Fruit fly (Drosophila melanogaster) whole organism, prepupa: ENCODE results near the gene ac.

ENCODE experiments used
- Blimp-1 ChIP-seq: fragments of 200-800 bp; sonication (Bioruptor generic); optimal IDR thresholded peaks from 3 replicates; lab custom pipeline; 2017; ENCODE audit warnings: missing biosample characterization, missing genetic modification characterization, mild to moderate bottlenecking, moderate library complexity, missing genetic modification reagents
- CG10631 ChIP-seq: fragments of 200-800 bp; sonication (Bioruptor generic); optimal IDR thresholded peaks from 2 replicates; lab custom pipeline; 2016; ENCODE audit warnings: missing biosample characterization, missing genetic modification characterization
- CG10669 ChIP-seq: fragments of 200-800 bp; sonication (Bioruptor generic); optimal IDR thresholded peaks from 3 replicates; lab custom pipeline; 2018; ENCODE audit warnings: missing biosample characterization, mild to moderate bottlenecking, missing genetic modification characterization, moderate library complexity
- CG11294 ChIP-seq: fragments of 200-800 bp; sonication (Bioruptor generic); IDR thresholded peaks from 2 replicates; pipeline ENCODE4 v1.3.6; 2022; ENCODE audit warnings: missing biosample characterization, missing genetic modification characterization
- CG11762 ChIP-seq: fragments of 200-800 bp; sonication (Bioruptor generic); optimal IDR thresholded peaks from 3 replicates; lab custom pipeline; 2016; ENCODE audit warnings: missing biosample characterization, missing genetic modification characterization; ENCODE audit not compliant: insufficient read depth
- CG11902 ChIP-seq: fragments of 200-800 bp; sonication (Bioruptor generic); optimal IDR thresholded peaks from 3 replicates; lab custom pipeline; 2016; ENCODE audit warnings: missing biosample characterization, missing genetic modification characterization
- CG1621 ChIP-seq: fragments of 200-800 bp; sonication (Bioruptor generic); optimal IDR thresholded peaks from 3 replicates; lab custom pipeline; 2018; ENCODE audit warnings: missing biosample characterization, mild to moderate bottlenecking, missing genetic modification characterization
- CG16779 ChIP-seq: fragments of 200-800 bp; sonication (Bioruptor generic); optimal IDR thresholded peaks from 3 replicates; lab custom pipeline; 2017; ENCODE audit warnings: missing biosample characterization, mild to moderate bottlenecking, missing genetic modification characterization
- CG31627 ChIP-seq: fragments of 200-800 bp; sonication (Bioruptor generic); optimal IDR thresholded peaks from 3 replicates; lab custom pipeline; 2016; ENCODE audit warnings: missing biosample characterization, missing genetic modification characterization
- CG34406 ChIP-seq: fragments of 200-800 bp; sonication (Bioruptor generic); optimal IDR thresholded peaks from 3 replicates; lab custom pipeline; 2016; ENCODE audit warnings: missing biosample characterization, missing genetic modification characterization
- CG3919 ChIP-seq: fragments of 200-800 bp; sonication (Bioruptor generic); optimal IDR thresholded peaks from 3 replicates; lab custom pipeline; 2016; ENCODE audit warnings: missing biosample characterization, missing genetic modification characterization
- CG6163 ChIP-seq: fragments of 200-800 bp; sonication (Bioruptor generic); IDR thresholded peaks from 3 replicates; pipeline ENCODE4 v1.3.6; 2022; ENCODE audit warnings: missing biosample characterization, missing genetic modification characterization
- CG6792 ChIP-seq: fragments of 200-800 bp; sonication (Bioruptor generic); optimal IDR thresholded peaks from 3 replicates; lab custom pipeline; 2016; ENCODE audit warnings: missing biosample characterization, missing genetic modification characterization
- CG6808 ChIP-seq: fragments of 200-800 bp; sonication (Bioruptor generic); optimal IDR thresholded peaks from 3 replicates; lab custom pipeline; 2017; ENCODE audit warnings: missing biosample characterization, missing genetic modification characterization, mild to moderate bottlenecking, moderate library complexity, missing genetic modification reagents
- CG6854 ChIP-seq: fragments of 200-800 bp; sonication (Bioruptor generic); optimal IDR thresholded peaks from 2 replicates; lab custom pipeline; 2017; ENCODE audit warnings: missing biosample characterization, mild to moderate bottlenecking, missing genetic modification characterization
- CG7368 ChIP-seq: fragments of 200-800 bp; sonication (Bioruptor generic); optimal IDR thresholded peaks from 3 replicates; lab custom pipeline; 2016; ENCODE audit warnings: missing biosample characterization, missing genetic modification characterization
- CG8119 ChIP-seq: fragments of 200-800 bp; sonication (Bioruptor generic); IDR thresholded peaks from 3 replicates; pipeline ENCODE4 v1.3.6; 2022; ENCODE audit warnings: missing biosample characterization, missing genetic modification characterization
- CG8632 ChIP-seq: fragments of 200-800 bp; sonication (Bioruptor generic); optimal IDR thresholded peaks from 3 replicates; lab custom pipeline; 2016; ENCODE audit warnings: missing biosample characterization, missing genetic modification characterization
- CG9139 ChIP-seq: fragments of 200-800 bp; sonication (Bioruptor generic); optimal IDR thresholded peaks from 3 replicates; lab custom pipeline; 2017; ENCODE audit warnings: missing biosample characterization, mild to moderate bottlenecking, missing genetic modification characterization
- Eip75B ChIP-seq: fragments of 200-800 bp; sonication (Bioruptor generic); optimal IDR thresholded peaks from 3 replicates; lab custom pipeline; 2016; ENCODE audit warnings: missing biosample characterization, missing genetic modification characterization
- Eip78C ChIP-seq: fragments of 200-800 bp; sonication (Bioruptor generic); peaks from one replicate; lab custom pipeline; 2016; ENCODE audit warnings: missing biosample characterization, missing genetic modification characterization
- Ets21C ChIP-seq: fragments of 200-800 bp; sonication (Bioruptor generic); optimal IDR thresholded peaks from 3 replicates; lab custom pipeline; 2016; ENCODE audit warnings: missing biosample characterization, missing genetic modification characterization
- Ets96B ChIP-seq: fragments of 200-800 bp; optimal IDR thresholded peaks from 2 replicates; lab custom pipeline; 2019; ENCODE audit warnings: missing biosample characterization, mild to moderate bottlenecking, missing genetic modification characterization, moderate library complexity
- Gug ChIP-seq: fragments of 200-800 bp; sonication (Bioruptor generic); IDR thresholded peaks from 2 replicates; pipeline ENCODE4 v1.3.6; 2022; ENCODE audit warnings: missing biosample characterization, missing genetic modification characterization
- Hr38 ChIP-seq: sonication (Bioruptor generic); optimal IDR thresholded peaks from 2 replicates; lab custom pipeline; 2016; ENCODE audit warnings: missing biosample characterization, missing genetic modification characterization
- Hr39 ChIP-seq: fragments of 200-800 bp; sonication (Bioruptor generic); optimal IDR thresholded peaks from 2 replicates; lab custom pipeline; 2016; ENCODE audit warnings: missing biosample characterization, missing genetic modification characterization
- Met ChIP-seq: fragments of 200-800 bp; sonication (Bioruptor generic); optimal IDR thresholded peaks from 3 replicates; lab custom pipeline; 2016; ENCODE audit warnings: missing biosample characterization, missing genetic modification characterization
- OdsH ChIP-seq: fragments of 200-800 bp; sonication (Bioruptor generic); optimal IDR thresholded peaks from 3 replicates; lab custom pipeline; 2016; ENCODE audit warnings: missing biosample characterization, missing genetic modification characterization
- Sox102F ChIP-seq: fragments of 200-800 bp; sonication (Bioruptor generic); optimal IDR thresholded peaks from 2 replicates; lab custom pipeline; 2016; ENCODE audit warnings: missing biosample characterization, mild to moderate bottlenecking, missing genetic modification characterization
- Sox14 ChIP-seq: fragments of 200-800 bp; sonication (Bioruptor generic); optimal IDR thresholded peaks from 3 replicates; lab custom pipeline; 2016; ENCODE audit warnings: missing biosample characterization, missing genetic modification characterization
- Sox15 ChIP-seq: fragments of 200-800 bp; sonication (Bioruptor generic); optimal IDR thresholded peaks from 3 replicates; lab custom pipeline; 2016; ENCODE audit warnings: missing biosample characterization, missing genetic modification characterization
- achi ChIP-seq: fragments of 200-800 bp; sonication (Bioruptor generic); optimal IDR thresholded peaks from 3 replicates; lab custom pipeline; 2016; ENCODE audit warnings: missing biosample characterization, missing genetic modification characterization
- acj6 ChIP-seq: fragments of 200-800 bp; sonication (Bioruptor generic); optimal IDR thresholded peaks from 3 replicates; lab custom pipeline; 2016; ENCODE audit warnings: missing biosample characterization, missing genetic modification characterization
- cyc ChIP-seq: fragments of 200-800 bp; sonication (Bioruptor generic); optimal IDR thresholded peaks from 3 replicates; lab custom pipeline; 2016; ENCODE audit warnings: missing biosample characterization, missing genetic modification characterization
- dsx ChIP-seq: fragments of 200-800 bp; optimal IDR thresholded peaks from 3 replicates; lab custom pipeline; 2019; ENCODE audit warnings: missing biosample characterization, mild to moderate bottlenecking, missing genetic modification characterization, moderate library complexity; ENCODE audit not compliant: poor library complexity, severe bottlenecking
- eg ChIP-seq: fragments of 200-800 bp; sonication (Bioruptor generic); IDR thresholded peaks from 3 replicates; pipeline ENCODE4 v1.3.6; 2022; ENCODE audit warnings: missing biosample characterization, missing genetic modification characterization
- esn ChIP-seq: fragments of 200-800 bp; sonication (Bioruptor generic); optimal IDR thresholded peaks from 2 replicates; lab custom pipeline; 2016; ENCODE audit warnings: missing biosample characterization, mild to moderate bottlenecking, missing genetic modification characterization, moderate library complexity
- fd59A ChIP-seq: fragments of 200-800 bp; sonication (Bioruptor generic); optimal IDR thresholded peaks from 2 replicates; lab custom pipeline; 2017; ENCODE audit warnings: missing biosample characterization, mild to moderate bottlenecking, missing genetic modification characterization, missing genetic modification reagents
- fd85E ChIP-seq: fragments of 200-800 bp; sonication (Bioruptor generic); optimal IDR thresholded peaks from 3 replicates; lab custom pipeline; 2016; ENCODE audit warnings: missing biosample characterization, missing genetic modification characterization
- fkh ChIP-seq: fragments of 200-800 bp; sonication (Bioruptor generic); optimal IDR thresholded peaks from 3 replicates; lab custom pipeline; 2017; ENCODE audit warnings: missing biosample characterization, mild to moderate bottlenecking, missing genetic modification characterization, moderate library complexity
- lz ChIP-seq: fragments of 200-800 bp; sonication (Bioruptor generic); optimal IDR thresholded peaks from 3 replicates; lab custom pipeline; 2016; ENCODE audit warnings: missing biosample characterization, missing genetic modification characterization
- net ChIP-seq: fragments of 200-800 bp; sonication (Bioruptor generic); optimal IDR thresholded peaks from 3 replicates; lab custom pipeline; 2016; ENCODE audit warnings: missing biosample characterization, missing genetic modification characterization
- pdm3 ChIP-seq: fragments of 200-800 bp; sonication (Bioruptor generic); optimal IDR thresholded peaks from 3 replicates; lab custom pipeline; 2016; ENCODE audit warnings: missing biosample characterization, missing genetic modification characterization
- salr ChIP-seq, 2 experiments: fragments of 200-800 bp; sonication (Bioruptor generic); optimal IDR thresholded peaks; 3 replicates each; lab custom pipeline; 2016 to 2018; ENCODE audit warnings: missing biosample characterization in 2 of 2, missing genetic modification characterization in 2 of 2, mild to moderate bottlenecking in 1 of 2
- spab ChIP-seq: fragments of 200-800 bp; sonication (Bioruptor generic); optimal IDR thresholded peaks from 2 replicates; lab custom pipeline; 2017; ENCODE audit warnings: missing biosample characterization, mild to moderate bottlenecking, missing genetic modification characterization, missing genetic modification reagents
- ss ChIP-seq, 2 experiments: fragments of 200-800 bp; sonication (Bioruptor generic); optimal IDR thresholded peaks; 2 replicates in 1 of 2; 3 replicates in 1 of 2; lab custom pipeline; 2017 to 2018; ENCODE audit warnings: mild to moderate bottlenecking in 2 of 2, missing biosample characterization in 2 of 2, missing genetic modification characterization in 2 of 2, moderate library complexity in 1 of 2
- svp ChIP-seq: fragments of 200-800 bp; sonication (Bioruptor generic); peaks from one replicate; lab custom pipeline; 2016; ENCODE audit warnings: missing biosample characterization, missing genetic modification characterization
- topi ChIP-seq: fragments of 200-800 bp; sonication (Bioruptor generic); optimal IDR thresholded peaks from 3 replicates; lab custom pipeline; 2016; ENCODE audit warnings: missing biosample characterization, missing genetic modification characterization
- vri ChIP-seq: fragments of 200-800 bp; sonication (Bioruptor generic); optimal IDR thresholded peaks from 3 replicates; lab custom pipeline; 2016; ENCODE audit warnings: missing biosample characterization, mild to moderate bottlenecking, missing genetic modification characterization

Gene ac

dm6 chrX:364006-364405 is 5.8 kb upstream of the ac start (continued):
- TF ChIP-seq pdm3 (GFP tag; lab: Kevin White, UChicago) (no peak), salr (GFP tag; optimal IDR thresholded peaks at IDR 0.05; lab: Kevin White, UChicago) (no peak), cyc (GFP tag; lab: Kevin White, UChicago) (no peak), Gug (GFP tag; lab: Robert Waterston, UW) (no peak), Ets96B (tag; lab: Kevin White, UChicago) (peak; percentile 42), Blimp-1 (no peak), CG6792 (no peak), ss (GFP tag; optimal IDR thresholded peaks at IDR 0.05; lab: Kevin White, UChicago) (no peak), CG7368 (GFP tag; lab: Kevin White, UChicago) (no peak), Sox14 (GFP tag; lab: Kevin White, UChicago) (no peak), CG10631 (GFP tag; lab: Kevin White, UChicago) (no peak), fkh (no peak), CG1621 (tag; lab: Kevin White, UChicago) (no peak), eg (GFP tag; lab: Robert Waterston, UW) (no peak), fd85E (GFP tag; lab: Kevin White, UChicago) (no peak), svp (GFP tag; lab: Kevin White, UChicago) (no peak), Hr39 (GFP tag; lab: Kevin White, UChicago) (no peak), Ets21C (GFP tag; lab: Kevin White, UChicago) (no peak), OdsH (GFP tag; lab: Kevin White, UChicago) (peak; percentile 1), CG11294 (GFP tag; lab: Robert Waterston, UW) (no peak), CG8632 (GFP tag; lab: Kevin White, UChicago) (peak; percentile 54), CG6163 (no peak), net (GFP tag; lab: Kevin White, UChicago) (no peak), topi (GFP tag; lab: Kevin White, UChicago) (no peak), CG16779 (tag; lab: Kevin White, UChicago) (no peak), Hr38 (no peak), CG11902 (GFP tag; lab: Kevin White, UChicago) (no peak), CG9139 (GFP tag; lab: Kevin White, UChicago) (no peak), Sox15 (GFP tag; lab: Kevin White, UChicago) (no peak), Eip78C (GFP tag; lab: Kevin White, UChicago) (peak; percentile 55), esn (GFP tag; lab: Kevin White, UChicago) (no peak), Eip75B (GFP tag; lab: Kevin White, UChicago) (no peak), Met (GFP tag; lab: Kevin White, UChicago) (no peak), Sox102F (GFP tag; lab: Kevin White, UChicago) (no peak), vri (GFP tag; lab: Kevin White, UChicago) (no peak), CG10669 (GFP tag; lab: Kevin White, UChicago) (no peak), acj6 (GFP tag; lab: Kevin White, UChicago) (no peak)

- peak; percentile 57 for TF ChIP-seq CG10631 (GFP tag; lab: Kevin White, UChicago)
- TF ChIP-seq CG10669 (GFP tag; lab: Kevin White, UChicago), result peak; percentile 23
- TF ChIP-seq CG6854 (GFP tag; lab: Kevin White, UChicago), result no peak
- peak; percentile 34 for TF ChIP-seq esn (GFP tag; lab: Kevin White, UChicago)
- TF ChIP-seq CG11762 (GFP tag; lab: Kevin White, UChicago), result no peak
- TF ChIP-seq salr (GFP tag; optimal IDR thresholded peaks at IDR 0.05; lab: Kevin White, UChicago), result peak in 1 of 2 experiments; percentile 22
- TF ChIP-seq dsx, result peak; percentile 27
- TF ChIP-seq OdsH (GFP tag; lab: Kevin White, UChicago), result peak; percentile 16
- TF ChIP-seq fd59A (GFP tag; lab: Kevin White, UChicago), result no peak
- TF ChIP-seq ss (GFP tag; optimal IDR thresholded peaks at IDR 0.05; lab: Kevin White, UChicago), result peak in 1 of 2 experiments; percentile 47
- peak; percentile 53 for TF ChIP-seq achi (GFP tag; lab: Kevin White, UChicago)
- TF ChIP-seq Blimp-1, result no peak
- TF ChIP-seq Met (GFP tag; lab: Kevin White, UChicago), result peak; percentile 43
- peak; percentile 26 for TF ChIP-seq Sox102F (GFP tag; lab: Kevin White, UChicago)
- TF ChIP-seq CG7368 (GFP tag; lab: Kevin White, UChicago), result peak; percentile 26
- peak; percentile 18 for TF ChIP-seq spab (GFP tag; lab: Kevin White, UChicago)
- TF ChIP-seq CG8119 (GFP tag; lab: Robert Waterston, UW), result 0 out of 3 replicates have a peak, but pooled peaks have one; percentile 23
- TF ChIP-seq CG3919 (GFP tag; lab: Kevin White, UChicago), result peak; percentile 27
- no peak for TF ChIP-seq lz (GFP tag; lab: Kevin White, UChicago)
- peak; percentile 54 for TF ChIP-seq CG34406
- TF ChIP-seq eg (GFP tag; lab: Robert Waterston, UW), result no peak
- no peak for TF ChIP-seq cyc (GFP tag; lab: Kevin White, UChicago)
- peak; percentile 61 for TF ChIP-seq svp (GFP tag; lab: Kevin White, UChicago)
- peak; percentile 36 for TF ChIP-seq topi (GFP tag; lab: Kevin White, UChicago)
- TF ChIP-seq CG6808 (GFP tag; lab: Kevin White, UChicago), result peak; percentile 42
- TF ChIP-seq Ets21C (GFP tag; lab: Kevin White, UChicago), result no peak
- no peak for TF ChIP-seq CG31627 (GFP tag; lab: Kevin White, UChicago)
- TF ChIP-seq CG6792, result peak; percentile 38
These were observed 3.0 kb upstream of the ac start for dm6 chrX:366854-367253.
